Worm (Caenorhabditis elegans) whole organism, L4/young adult: ENCODE results near the gene clr-1.

Source experiments
- W03F9.2 ChIP-seq: fragments of 150-350 bp; optimal IDR thresholded peaks from 2 replicates; lab custom pipeline; 2014; ENCODE audit warnings: missing biosample characterization, missing genetic modification characterization
- dao-5 ChIP-seq: sonication (generic microtip); optimal IDR thresholded peaks from 2 replicates; lab custom pipeline; 2016; ENCODE audit warnings: missing genotype, missing genetic modification characterization, moderate library complexity, missing compliant biosample characterization
- him-1 ChIP-seq: sonication (generic microtip); optimal IDR thresholded peaks from 2 replicates; lab custom pipeline; 2016; ENCODE audit warnings: missing genotype, missing genetic modification reagents, missing genetic modification characterization, missing compliant biosample characterization

The clr-1 gene

ce11 chrII:5465729-5466408 is at the start of gene clr-1:
clr-1 (plus strand) TSS chrII:5466358.
- TF ChIP-seq dao-5 (tag; lab: Kevin White, UChicago) (no peak), him-1 (tag; lab: Kevin White, UChicago) (no peak)

DNA sequence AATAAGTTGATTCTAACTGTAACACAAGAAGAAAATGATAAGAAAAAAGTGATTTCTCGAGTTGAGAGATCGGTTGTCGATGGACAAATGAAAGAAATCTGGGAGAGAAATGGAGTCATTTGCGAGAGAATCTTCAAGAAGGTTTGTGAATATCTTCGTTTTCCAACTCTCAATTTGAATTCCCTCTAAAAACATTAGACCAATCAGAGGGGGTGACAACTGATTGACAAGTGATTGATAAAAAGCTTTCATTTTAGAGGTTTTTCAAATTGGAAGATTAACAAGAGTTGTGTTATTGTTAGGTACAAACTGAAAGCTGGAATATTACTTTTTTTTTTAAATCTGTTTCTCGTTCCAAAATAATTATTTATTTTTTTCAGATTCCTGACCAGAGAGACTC is 48.3 kb upstream of the clr-1 start:
- TF ChIP-seq dao-5 (tag; lab: Kevin White, UChicago) (no peak), him-1 (tag; lab: Kevin White, UChicago) (no peak), W03F9.2 (tag; lab: Kevin White, UChicago) (no peak)

DNA sequence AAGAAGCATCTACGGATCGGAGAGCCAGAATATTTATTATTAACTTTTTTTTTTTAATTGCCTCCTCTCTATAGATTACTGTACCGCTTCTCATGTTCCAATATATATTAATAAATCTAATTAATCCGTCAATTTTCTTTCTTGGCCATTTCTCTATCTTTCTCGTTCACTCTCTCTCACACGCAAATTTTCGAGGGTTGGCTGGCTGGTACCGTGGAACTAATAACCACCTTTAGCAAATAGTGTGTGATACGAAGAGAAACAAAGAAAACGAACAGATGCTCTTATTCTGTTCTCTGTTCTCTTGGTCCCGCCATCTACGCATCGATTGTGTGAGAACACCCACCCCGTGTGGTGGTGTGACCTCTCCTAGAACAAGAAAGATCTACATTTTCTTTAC is 47.8 kb upstream of the clr-1 start:
- TF ChIP-seq dao-5 (tag; lab: Kevin White, UChicago) (no peak), him-1 (tag; lab: Kevin White, UChicago) (no peak), W03F9.2 (tag; lab: Kevin White, UChicago) (no peak)

DNA sequence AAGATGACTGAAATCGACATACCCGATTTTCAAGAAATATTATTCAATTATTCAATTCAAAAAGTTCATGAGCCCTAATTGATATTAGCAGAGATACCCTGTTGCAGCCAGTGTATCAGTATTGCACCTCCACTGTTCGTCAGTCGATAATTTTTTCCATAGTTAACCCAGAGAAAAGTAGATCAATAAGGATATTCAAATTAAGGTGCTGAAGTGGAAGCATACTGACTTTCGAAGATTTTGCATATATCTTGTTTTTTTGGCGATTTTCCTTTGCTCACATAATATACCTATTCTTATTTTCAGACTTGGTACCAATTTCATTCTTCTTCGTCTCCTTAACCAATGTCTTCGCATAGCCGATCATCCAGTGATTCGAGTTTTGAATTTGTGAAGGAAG is 47.2 kb upstream of the clr-1 start, which contains the start of gene EEED8.15:
TSS of gene EEED8.15 (plus strand) at position 301 of the 400 bp plus-strand sequence.
- TF ChIP-seq W03F9.2 (tag; lab: Kevin White, UChicago) (no peak), him-1 (tag; lab: Kevin White, UChicago) (no peak), dao-5 (tag; lab: Kevin White, UChicago) (no peak)

DNA sequence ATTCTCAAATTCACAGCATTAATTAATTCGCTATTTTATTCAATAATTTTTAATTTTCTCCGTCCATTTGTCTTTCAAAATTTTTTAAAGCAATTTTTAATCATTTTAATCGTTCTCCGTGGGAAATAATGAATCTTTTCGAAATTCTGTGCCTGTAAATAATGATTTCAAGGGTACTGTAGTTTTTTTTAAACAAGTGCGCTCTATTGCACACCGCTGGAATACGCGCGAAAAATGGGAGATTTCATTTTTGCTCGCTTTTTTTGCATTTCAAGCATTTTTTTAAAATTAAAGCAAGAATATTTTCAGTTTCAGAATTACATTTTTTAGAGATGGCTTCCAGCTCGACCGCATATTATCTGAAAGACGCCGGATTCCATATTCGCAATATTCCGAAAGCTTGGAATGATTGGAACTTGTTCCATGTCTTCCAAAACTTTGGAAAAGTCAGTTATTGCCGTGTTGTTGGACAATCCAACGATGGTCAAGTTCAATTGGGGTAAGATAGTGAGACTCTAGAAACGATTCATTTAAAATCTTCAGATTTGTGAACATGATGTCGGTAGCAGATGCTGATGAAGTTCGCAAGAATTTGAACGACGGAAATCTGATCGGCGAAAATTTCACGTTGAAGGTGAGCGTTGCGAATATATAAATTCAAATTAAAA is 45.1 kb upstream of the clr-1 start, which contains the start of gene tofu-6:
TSS of gene tofu-6 (plus strand) at position 302 of the 668 bp plus-strand sequence.
- TF ChIP-seq him-1 (tag; lab: Kevin White, UChicago) (no peak), W03F9.2 (tag; lab: Kevin White, UChicago) (no peak), dao-5 (tag; lab: Kevin White, UChicago) (no peak)

ce11 chrII:5423832-5424231 is 42.3 kb upstream of the clr-1 start, which contains the start of gene F07F6.7:
F07F6.7 (minus strand) TSS chrII:5423858.
- TF ChIP-seq him-1 (tag; lab: Kevin White, UChicago) (no peak), dao-5 (tag; lab: Kevin White, UChicago) (no peak), W03F9.2 (tag; lab: Kevin White, UChicago) (no peak)

- no peak for TF ChIP-seq W03F9.2 (tag; lab: Kevin White, UChicago)
- no peak for TF ChIP-seq dao-5 (tag; lab: Kevin White, UChicago)
- TF ChIP-seq him-1 (tag; lab: Kevin White, UChicago): no peak
Observed at ce11 chrII:5425633-5426032, 40.5 kb upstream of the clr-1 start, which contains the start of gene F07F6.8. F07F6.8 (minus strand) TSS chrII:5425733.

DNA sequence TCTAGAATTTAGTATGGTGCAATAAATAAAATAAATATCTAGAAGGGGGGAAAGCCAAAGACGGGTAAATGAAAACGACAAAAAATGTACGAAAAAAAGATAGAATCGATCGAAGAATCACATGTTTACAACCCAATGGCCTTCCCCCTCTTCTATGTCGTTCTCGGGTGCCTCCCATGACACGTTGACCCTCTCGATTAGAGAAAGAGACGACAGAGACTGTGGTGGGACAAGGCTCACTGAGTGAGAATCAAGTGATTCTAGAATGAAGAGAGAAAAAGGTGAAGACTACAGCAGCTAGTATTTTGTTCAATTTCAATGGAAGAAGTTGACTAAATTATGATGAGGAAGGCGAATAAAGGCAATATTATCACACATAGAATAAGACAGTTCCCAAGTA is 40.1 kb upstream of the clr-1 start:
- TF ChIP-seq him-1 (tag; lab: Kevin White, UChicago) (no peak), W03F9.2 (tag; lab: Kevin White, UChicago) (no peak), dao-5 (tag; lab: Kevin White, UChicago) (no peak)

DNA sequence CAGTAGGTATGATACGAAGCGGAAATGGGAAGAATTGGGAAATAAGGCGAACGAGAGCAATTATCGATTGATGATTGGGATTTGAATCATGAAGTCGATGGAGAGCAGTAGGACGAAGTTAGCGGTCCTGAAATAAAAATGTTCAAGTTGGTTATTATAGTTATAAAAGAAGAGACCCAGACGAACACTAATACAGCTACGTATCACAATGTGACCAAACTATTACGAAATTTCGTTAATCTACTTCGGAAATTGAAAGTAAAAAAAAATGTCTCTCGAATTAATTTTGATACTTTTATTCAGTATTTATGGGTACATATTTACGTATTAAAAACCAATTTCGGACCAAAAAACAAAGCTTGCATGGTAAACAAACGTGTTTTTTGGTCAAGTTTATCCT is 39.7 kb upstream of the clr-1 start:
- no peak for TF ChIP-seq dao-5 (tag; lab: Kevin White, UChicago)
- TF ChIP-seq W03F9.2 (tag; lab: Kevin White, UChicago): no peak
- no peak for TF ChIP-seq him-1 (tag; lab: Kevin White, UChicago)

DNA sequence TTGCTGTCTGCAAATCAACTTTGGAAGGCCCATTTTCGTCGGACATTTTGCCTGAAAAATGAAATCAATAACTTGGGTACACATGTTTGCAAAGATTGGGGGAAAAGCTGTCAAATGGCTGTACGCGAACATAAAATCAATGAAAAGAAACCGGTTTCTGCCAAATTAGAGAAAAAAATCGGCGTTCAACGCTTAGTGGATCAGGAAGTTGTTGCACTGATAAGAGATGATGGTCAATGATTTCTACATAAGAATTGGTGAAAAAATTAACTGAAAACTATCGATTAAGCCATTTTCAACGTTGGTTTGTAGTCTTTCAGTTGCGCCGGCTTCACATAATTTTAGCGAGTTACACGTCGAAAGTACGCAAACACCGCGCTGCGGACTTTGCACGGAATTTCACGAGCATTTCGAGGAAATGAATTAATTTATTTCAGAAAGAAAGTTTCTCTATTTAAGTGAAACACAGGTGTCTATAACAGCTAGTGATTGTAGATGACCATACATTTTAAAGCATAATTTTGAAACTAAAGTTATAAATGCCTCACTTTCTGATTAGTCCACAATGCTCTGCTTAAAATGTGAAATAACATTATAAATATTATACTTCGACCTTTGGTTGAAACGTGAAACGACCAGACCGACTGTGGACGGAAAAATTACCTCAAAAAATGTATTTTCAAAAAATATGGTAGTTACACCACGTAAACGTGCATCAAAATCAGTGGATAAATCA is 36.5 kb upstream of the clr-1 start, which contains the start of the genes F07F6.4 and F07F6.2:
TSS of gene F07F6.4 (minus strand) at position 51 of the 736 bp plus-strand sequence.
TSS of gene F07F6.2 (plus strand) at position 686 of the 736 bp plus-strand sequence.
- no peak for TF ChIP-seq dao-5 (tag; lab: Kevin White, UChicago)
- TF ChIP-seq W03F9.2 (tag; lab: Kevin White, UChicago): peak; percentile 6
- TF ChIP-seq him-1 (tag; lab: Kevin White, UChicago): no peak

DNA sequence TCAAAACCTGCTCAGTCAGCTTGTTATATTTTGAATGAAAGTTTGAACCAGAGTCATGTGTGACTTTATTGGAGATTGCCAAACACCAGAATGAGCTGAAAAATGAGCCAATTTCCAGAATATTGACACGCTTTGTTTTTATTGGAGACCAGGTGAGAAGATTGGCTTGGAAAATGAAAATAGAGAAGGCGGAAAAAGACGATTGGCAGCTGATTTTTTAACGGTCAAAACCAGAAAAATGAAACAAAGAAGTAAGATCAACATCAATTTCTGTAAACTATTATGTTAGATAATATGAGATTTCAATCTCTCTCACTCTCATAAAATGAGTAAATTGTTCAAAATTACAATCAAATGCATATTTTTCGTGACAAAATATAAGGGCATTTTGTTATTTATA is 33.1 kb upstream of the clr-1 start, which contains the start of gene srx-114:
TSS of gene srx-114 (minus strand) at position 101 of the 400 bp plus-strand sequence.
- TF ChIP-seq W03F9.2 (tag; lab: Kevin White, UChicago): no peak
- no peak for TF ChIP-seq dao-5 (tag; lab: Kevin White, UChicago)
- TF ChIP-seq him-1 (tag; lab: Kevin White, UChicago): no peak

- TF ChIP-seq him-1 (tag; lab: Kevin White, UChicago) (no peak), dao-5 (tag; lab: Kevin White, UChicago) (no peak), W03F9.2 (tag; lab: Kevin White, UChicago) (no peak)
Observed at ce11 chrII:5436833-5437232, 29.3 kb upstream of the clr-1 start, which contains the start of gene dct-5. dct-5 (minus strand) TSS chrII:5436933.
